Worm (Caenorhabditis elegans) whole organism, L4/young adult: ENCODE measurements around the gene ZK418.6.

Experiments
- W03F9.2 ChIP-seq: fragments of 150-350 bp; optimal IDR thresholded peaks from 2 replicates; lab custom pipeline; 2014; ENCODE audit warnings: missing biosample characterization, missing genetic modification characterization
- dao-5 ChIP-seq: sonication (generic microtip); optimal IDR thresholded peaks from 2 replicates; lab custom pipeline; 2016; ENCODE audit warnings: missing genotype, missing genetic modification characterization, moderate library complexity, missing compliant biosample characterization
- him-1 ChIP-seq: sonication (generic microtip); optimal IDR thresholded peaks from 2 replicates; lab custom pipeline; 2016; ENCODE audit warnings: missing genotype, missing genetic modification reagents, missing genetic modification characterization, missing compliant biosample characterization

ce11 chrIII:7056241-7056640 is 22.4 kb downstream of the ZK418.6 start, which contains the start of gene R01H2.2:
- TF ChIP-seq dao-5 (tag; lab: Kevin White, UChicago) (no peak), him-1 (no peak), W03F9.2 (tag; lab: Kevin White, UChicago) (no peak)
